Worm (Caenorhabditis elegans) whole organism, early embryonic: ENCODE results near the gene ZK353.9.

ENCODE experiments used
- B0310.2 ChIP-seq: sonication (generic microtip); optimal IDR thresholded peaks from 2 replicates; lab custom pipeline; 2016; ENCODE audit warnings: mild to moderate bottlenecking, missing genetic modification characterization, missing compliant biosample characterization
- F13C5.2 ChIP-seq: sonication (generic microtip); optimal IDR thresholded peaks from 2 replicates; lab custom pipeline; 2017; ENCODE audit warnings: mild to moderate bottlenecking, missing genetic modification characterization, inconsistent platforms, missing compliant biosample characterization
- aly-1 ChIP-seq: sonication (generic microtip); optimal IDR thresholded peaks from 2 replicates; lab custom pipeline; 2016; ENCODE audit warnings: missing genetic modification characterization, missing compliant biosample characterization
- ama-1 ChIP-seq: fragments of 150-350 bp; optimal IDR thresholded peaks from 2 replicates; lab custom pipeline; 2014
- ceh-13 ChIP-seq: fragments of 200-800 bp; sonication (Bioruptor generic); optimal IDR thresholded peaks from 2 replicates; lab custom pipeline; 2018; ENCODE audit warnings: mild to moderate bottlenecking, missing genetic modification characterization, missing compliant biosample characterization
- ceh-36 ChIP-seq: sonication (generic microtip); optimal IDR thresholded peaks from 2 replicates; lab custom pipeline; 2016; ENCODE audit warnings: missing genetic modification characterization, inconsistent platforms, missing compliant biosample characterization
- ets-7 ChIP-seq: sonication (generic microtip); optimal IDR thresholded peaks from 2 replicates; lab custom pipeline; 2016; ENCODE audit warnings: missing genotype, missing genetic modification characterization, missing compliant biosample characterization
- flt-1 ChIP-seq: fragments of 200-800 bp; sonication (Bioruptor generic); IDR thresholded peaks from 2 replicates; pipeline ENCODE4 v1.3.6; 2022; ENCODE audit warnings: missing genetic modification characterization, missing compliant biosample characterization
- hmbx-1 ChIP-seq: sonication (generic microtip); optimal IDR thresholded peaks from 2 replicates; lab custom pipeline; 2016; ENCODE audit warnings: mild to moderate bottlenecking, missing genetic modification characterization, missing compliant biosample characterization
- hmg-4 ChIP-seq: fragments of 200-800 bp; sonication (Bioruptor generic); optimal IDR thresholded peaks from 2 replicates; lab custom pipeline; 2018; ENCODE audit warnings: mild to moderate bottlenecking, missing genetic modification characterization, missing compliant biosample characterization
- hnd-1 ChIP-seq: sonication (generic microtip); optimal IDR thresholded peaks from 2 replicates; lab custom pipeline; 2016; ENCODE audit warnings: missing genetic modification characterization, missing compliant biosample characterization
- pes-1 ChIP-seq: fragments of 200-800 bp; sonication (Bioruptor generic); IDR thresholded peaks from 2 replicates; pipeline ENCODE4 v1.3.6; 2022; ENCODE audit warnings: missing genetic modification reagents, missing genetic modification characterization, missing compliant biosample characterization
- scrt-1 ChIP-seq: fragments of 200-800 bp; sonication (Bioruptor generic); IDR thresholded peaks from 2 replicates; pipeline ENCODE4 v1.3.6; 2022; ENCODE audit warnings: missing genetic modification characterization, missing compliant biosample characterization
- sea-1 ChIP-seq: fragments of 200-800 bp; sonication (Bioruptor generic); conservative IDR thresholded peaks from 2 replicates; pipeline ENCODE4 v1.3.6; 2022; ENCODE audit warnings: missing genetic modification characterization, missing compliant biosample characterization
- tbx-11 ChIP-seq: fragments of 200-800 bp; sonication (Bioruptor generic); IDR thresholded peaks from 2 replicates; pipeline ENCODE4 v1.3.6; 2022; ENCODE audit warnings: missing genetic modification characterization, missing compliant biosample characterization
- tbx-37 ChIP-seq: fragments of 200-800 bp; sonication (Bioruptor generic); conservative IDR thresholded peaks from 2 replicates; pipeline ENCODE4 v1.3.6; 2022; ENCODE audit warnings: missing genetic modification reagents, missing genetic modification characterization, missing compliant biosample characterization
- tra-4 ChIP-seq: sonication (generic microtip); optimal IDR thresholded peaks from 2 replicates; lab custom pipeline; 2017; ENCODE audit warnings: missing genetic modification characterization, missing compliant biosample characterization

The ZK353.9 gene

ce11 chrIII:8409166-8409565, at the start of gene ZK353.9:
ZK353.9 (plus strand) TSS chrIII:8409496.
- TF ChIP-seq tbx-11 = no peak
- TF ChIP-seq ama-1 (lab: Kevin White, UChicago) = no peak
- TF ChIP-seq B0310.2 = no peak
- no peak for TF ChIP-seq tbx-37 (GFP tag; lab: Robert Waterston, UW)
- no peak for TF ChIP-seq ets-7
- no peak for TF ChIP-seq aly-1 (tag; lab: Kevin White, UChicago)
- TF ChIP-seq scrt-1 (GFP tag; lab: Robert Waterston, UW) = no peak
- TF ChIP-seq ceh-36 = no peak
- no peak for TF ChIP-seq ceh-13
- TF ChIP-seq hnd-1 (tag; lab: Kevin White, UChicago) = no peak
- no peak for TF ChIP-seq hmbx-1 (tag; lab: Kevin White, UChicago)
- no peak for TF ChIP-seq hmg-4 (GFP tag; lab: Kevin White, UChicago)
- no peak for TF ChIP-seq F13C5.2 (tag; lab: Kevin White, UChicago)
- no peak for TF ChIP-seq sea-1
- TF ChIP-seq pes-1 = no peak
- no peak for TF ChIP-seq flt-1
- no peak for TF ChIP-seq tra-4 (tag; lab: Kevin White, UChicago)

ce11 chrIII:8363253-8364061, 45.8 kb upstream of the ZK353.9 start, which contains the start of gene R05D3.3:
R05D3.3 (plus strand) TSS chrIII:8364011.
- TF ChIP-seq tbx-37 (GFP tag; lab: Robert Waterston, UW) (no peak), tbx-11 (no peak)

ce11 chrIII:8368619-8369018, 40.7 kb upstream of the ZK353.9 start, which contains the start of gene R05D3.9:
R05D3.9 (minus strand) TSS chrIII:8368719.
- TF ChIP-seq ets-7 (no peak), flt-1 (no peak), B0310.2 (no peak), tra-4 (tag; lab: Kevin White, UChicago) (no peak), tbx-37 (GFP tag; lab: Robert Waterston, UW) (no peak), F13C5.2 (tag; lab: Kevin White, UChicago) (no peak), scrt-1 (GFP tag; lab: Robert Waterston, UW) (no peak), aly-1 (tag; lab: Kevin White, UChicago) (no peak)

DNA sequence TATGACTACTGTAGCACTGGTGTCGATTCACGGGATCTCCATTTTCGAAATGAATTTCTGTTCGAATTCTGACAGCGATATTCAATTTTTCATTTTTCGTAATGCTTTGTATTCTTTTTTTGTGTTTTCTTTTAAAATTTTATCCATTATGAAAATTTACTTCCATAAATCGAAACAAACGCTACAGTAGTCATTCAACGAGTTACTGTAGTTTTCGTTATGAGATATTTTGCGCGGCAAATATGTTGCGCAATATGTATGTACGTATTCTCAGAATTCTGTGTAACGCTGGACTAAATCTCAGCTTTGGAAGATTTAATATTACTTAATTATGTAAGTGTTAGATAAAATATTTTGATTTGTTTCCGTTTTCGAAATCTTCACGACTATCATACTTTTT, 40.1 kb upstream of the ZK353.9 start:
- TF ChIP-seq F13C5.2 (tag; lab: Kevin White, UChicago) (no peak), aly-1 (tag; lab: Kevin White, UChicago) (no peak), tbx-37 (GFP tag; lab: Robert Waterston, UW) (no peak), pes-1 (no peak), ceh-13 (no peak), hmbx-1 (tag; lab: Kevin White, UChicago) (no peak), sea-1 (no peak), tra-4 (tag; lab: Kevin White, UChicago) (no peak), flt-1 (no peak), B0310.2 (no peak), tbx-11 (no peak), ceh-36 (no peak), ets-7 (no peak), scrt-1 (GFP tag; lab: Robert Waterston, UW) (no peak), hnd-1 (tag; lab: Kevin White, UChicago) (no peak), ama-1 (lab: Kevin White, UChicago) (no peak), hmg-4 (GFP tag; lab: Kevin White, UChicago) (no peak)

ce11 chrIII:8370188-8370587, 39.1 kb upstream of the ZK353.9 start:
- TF ChIP-seq ets-7 (no peak), scrt-1 (GFP tag; lab: Robert Waterston, UW) (no peak), ceh-36 (no peak), tbx-37 (GFP tag; lab: Robert Waterston, UW) (no peak), pes-1 (no peak), hnd-1 (tag; lab: Kevin White, UChicago) (no peak), tbx-11 (no peak), hmg-4 (GFP tag; lab: Kevin White, UChicago) (no peak)

DNA sequence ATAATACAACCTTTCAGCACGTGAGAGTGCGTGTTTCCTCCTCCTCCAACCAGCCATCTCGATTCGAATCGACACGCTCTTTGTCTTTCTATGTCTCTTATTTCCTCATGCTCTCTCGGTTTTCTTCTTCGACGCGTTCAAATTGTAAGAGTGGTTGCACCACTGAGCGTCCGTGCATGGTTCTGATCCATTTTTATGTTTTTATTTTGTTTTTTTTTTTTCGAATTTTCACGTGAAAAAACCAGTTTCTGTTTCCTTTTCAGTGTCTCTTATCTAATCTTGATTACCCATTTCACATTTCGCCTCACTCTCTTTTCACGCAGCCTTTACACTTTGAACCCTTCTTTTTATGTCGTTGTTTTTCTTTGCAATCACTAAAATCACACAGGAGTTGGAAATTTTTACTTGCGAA, 38.4 kb upstream of the ZK353.9 start:
- TF ChIP-seq hmg-4 (GFP tag; lab: Kevin White, UChicago) = no peak

DNA sequence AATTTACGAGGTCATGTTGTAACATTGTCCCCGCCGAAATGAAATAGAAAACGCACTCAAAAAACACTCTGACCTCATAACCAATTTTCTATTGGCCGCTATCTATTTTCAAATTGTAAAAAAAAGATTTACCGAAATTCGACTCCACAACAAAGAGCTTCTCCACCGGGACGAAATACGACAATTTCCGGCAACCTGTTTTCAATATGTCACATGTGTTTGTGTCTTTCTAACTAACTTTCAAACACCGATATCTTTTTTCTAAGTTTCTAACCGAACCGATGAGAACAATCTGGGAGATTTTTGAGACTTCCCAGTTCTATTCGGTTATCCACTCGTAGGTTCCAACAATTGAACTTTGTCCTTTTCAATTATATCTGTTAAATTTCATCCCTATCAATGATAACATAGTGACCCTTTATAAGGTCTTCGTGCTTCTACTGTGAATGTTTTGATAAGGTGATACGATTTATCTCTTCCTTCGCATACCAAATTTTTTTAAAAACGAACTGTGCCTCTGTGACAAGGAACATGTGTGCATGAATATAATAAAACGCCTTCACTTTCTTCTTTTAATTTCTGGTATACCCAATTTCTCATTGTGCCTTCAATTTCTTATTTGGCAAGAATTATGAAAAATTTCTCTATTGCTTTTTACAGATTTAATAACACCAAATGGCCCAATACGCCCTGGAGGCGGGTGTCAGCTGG, 37.5 kb upstream of the ZK353.9 start, which contains the start of gene lmbr-1:
lmbr-1 (plus strand) TSS at position 661 of the 711 bp plus-strand sequence.
- TF ChIP-seq ets-7 = no peak

DNA sequence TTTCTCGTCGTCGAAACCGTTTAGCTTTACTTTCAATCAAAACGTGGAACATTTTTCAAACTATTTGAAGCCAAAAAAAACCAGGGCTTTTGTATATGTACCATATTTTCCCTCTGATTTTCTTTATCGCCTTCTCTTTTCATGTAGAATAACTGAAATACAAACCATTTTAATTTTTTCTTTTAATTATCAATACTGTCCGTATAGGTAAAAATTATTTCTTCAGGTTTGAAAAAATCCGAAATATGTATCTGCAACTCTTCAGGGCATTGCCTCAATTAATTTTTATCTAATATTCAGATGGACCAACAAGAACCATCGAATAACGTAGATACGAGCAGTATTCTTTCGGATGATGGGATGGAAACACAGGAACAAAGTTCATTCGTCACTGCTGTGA, 34.3 kb upstream of the ZK353.9 start, which contains the start of gene met-2:
met-2 (plus strand) TSS at position 301 of the 400 bp plus-strand sequence.
- TF ChIP-seq ets-7 (no peak), hmg-4 (GFP tag; lab: Kevin White, UChicago) (no peak), tbx-37 (GFP tag; lab: Robert Waterston, UW) (no peak), sea-1 (no peak), ama-1 (lab: Kevin White, UChicago) (no peak), ceh-13 (no peak), hnd-1 (tag; lab: Kevin White, UChicago) (no peak), tra-4 (tag; lab: Kevin White, UChicago) (no peak), ceh-36 (no peak), tbx-11 (no peak), hmbx-1 (tag; lab: Kevin White, UChicago) (no peak), F13C5.2 (tag; lab: Kevin White, UChicago) (no peak), flt-1 (no peak), scrt-1 (GFP tag; lab: Robert Waterston, UW) (no peak)
